Fruit fly (Drosophila melanogaster) whole organism, adult: ENCODE data around the gene CG10470.

Experiments used
- CG11617 ChIP-seq: fragments of 200-800 bp; sonication (Bioruptor generic); optimal IDR thresholded peaks from 2 replicates; lab custom pipeline; 2017; ENCODE audit warnings: mild to moderate bottlenecking, missing biosample characterization, missing genetic modification reagents, missing genetic modification characterization
- CG12768 ChIP-seq: fragments of 200-800 bp; sonication (Bioruptor generic); optimal IDR thresholded peaks from 2 replicates; lab custom pipeline; 2017; ENCODE audit warnings: missing biosample characterization, missing genetic modification characterization, mild to moderate bottlenecking, moderate library complexity, missing genetic modification reagents
- CG14711 ChIP-seq: fragments of 200-800 bp; sonication (Bioruptor generic); optimal IDR thresholded peaks from 2 replicates; lab custom pipeline; 2018; ENCODE audit warnings: missing biosample characterization, mild to moderate bottlenecking, missing genetic modification characterization, moderate library complexity
- CG1620 ChIP-seq: fragments of 200-800 bp; sonication (Bioruptor generic); optimal IDR thresholded peaks from 2 replicates; lab custom pipeline; 2016; ENCODE audit warnings: missing biosample characterization, missing genetic modification characterization
- CG33017 ChIP-seq: fragments of 200-800 bp; sonication (Bioruptor generic); optimal IDR thresholded peaks from 2 replicates; lab custom pipeline; 2018; ENCODE audit warnings: missing biosample characterization, mild to moderate bottlenecking, missing genetic modification characterization, moderate library complexity
- CG5204 ChIP-seq: fragments of 200-800 bp; sonication (Bioruptor generic); optimal IDR thresholded peaks from 2 replicates; lab custom pipeline; 2016; ENCODE audit warnings: missing biosample characterization, missing genetic modification characterization
- CG7045 ChIP-seq: fragments of 200-800 bp; sonication (Bioruptor generic); optimal IDR thresholded peaks from 2 replicates; lab custom pipeline; 2017; ENCODE audit warnings: missing biosample characterization, mild to moderate bottlenecking, missing genetic modification characterization
- CG7101 ChIP-seq: fragments of 200-800 bp; sonication (Bioruptor generic); optimal IDR thresholded peaks from 2 replicates; lab custom pipeline; 2018; ENCODE audit warnings: missing biosample characterization, mild to moderate bottlenecking, missing genetic modification characterization, moderate library complexity
- Clk ChIP-seq: fragments of 200-800 bp; sonication (Bioruptor generic); optimal IDR thresholded peaks from 2 replicates; lab custom pipeline; 2017; ENCODE audit warnings: missing biosample characterization, missing genetic modification characterization
- Crg-1 ChIP-seq: fragments of 200-800 bp; sonication (Bioruptor generic); optimal IDR thresholded peaks from 2 replicates; lab custom pipeline; 2016; ENCODE audit warnings: missing biosample characterization, missing genetic modification characterization
- Hr96 ChIP-seq: fragments of 200-800 bp; sonication (Bioruptor generic); optimal IDR thresholded peaks from 2 replicates; lab custom pipeline; 2016; ENCODE audit warnings: missing biosample characterization, missing genetic modification characterization
- Mnt ChIP-seq: fragments of 200-800 bp; sonication (Bioruptor generic); optimal IDR thresholded peaks from 2 replicates; lab custom pipeline; 2016; ENCODE audit warnings: missing biosample characterization, mild to moderate bottlenecking, missing genetic modification characterization
- bab1 ChIP-seq: fragments of 200-800 bp; sonication (Bioruptor generic); optimal IDR thresholded peaks from 3 replicates; lab custom pipeline; 2019; ENCODE audit warnings: missing biosample characterization, mild to moderate bottlenecking, missing genetic modification characterization, moderate library complexity
- cic ChIP-seq: fragments of 200-800 bp; sonication (Bioruptor generic); optimal IDR thresholded peaks from 2 replicates; lab custom pipeline; 2017; ENCODE audit warnings: missing biosample characterization, mild to moderate bottlenecking, missing genetic modification characterization, moderate library complexity
- cnc ChIP-seq, 2 experiments: fragments of >200 bp; optimal IDR thresholded peaks; 2 replicates each; lab custom pipeline; 2017
- kay ChIP-seq: fragments of 200-800 bp; sonication (Bioruptor generic); peaks from one replicate; lab custom pipeline; 2016; ENCODE audit warnings: missing biosample characterization, missing genetic modification characterization, borderline replicate concordance
- ovo ChIP-seq: fragments of 200-800 bp; sonication (Bioruptor generic); optimal IDR thresholded peaks from 2 replicates; lab custom pipeline; 2016; ENCODE audit warnings: missing biosample characterization, missing genetic modification characterization
- pad ChIP-seq: fragments of 200-800 bp; sonication (Bioruptor generic); optimal IDR thresholded peaks from 3 replicates; lab custom pipeline; 2017; ENCODE audit warnings: missing biosample characterization, missing genetic modification characterization, mild to moderate bottlenecking, moderate library complexity, missing genetic modification reagents
- tj ChIP-seq: fragments of 200-800 bp; sonication (Bioruptor generic); optimal IDR thresholded peaks from 3 replicates; lab custom pipeline; 2017; ENCODE audit warnings: missing biosample characterization, mild to moderate bottlenecking, missing genetic modification characterization, moderate library complexity
- toe ChIP-seq: fragments of 200-800 bp; sonication (Bioruptor generic); optimal IDR thresholded peaks from 2 replicates; lab custom pipeline; 2016; ENCODE audit warnings: missing biosample characterization, missing genetic modification characterization

CG10470 gene

DNA sequence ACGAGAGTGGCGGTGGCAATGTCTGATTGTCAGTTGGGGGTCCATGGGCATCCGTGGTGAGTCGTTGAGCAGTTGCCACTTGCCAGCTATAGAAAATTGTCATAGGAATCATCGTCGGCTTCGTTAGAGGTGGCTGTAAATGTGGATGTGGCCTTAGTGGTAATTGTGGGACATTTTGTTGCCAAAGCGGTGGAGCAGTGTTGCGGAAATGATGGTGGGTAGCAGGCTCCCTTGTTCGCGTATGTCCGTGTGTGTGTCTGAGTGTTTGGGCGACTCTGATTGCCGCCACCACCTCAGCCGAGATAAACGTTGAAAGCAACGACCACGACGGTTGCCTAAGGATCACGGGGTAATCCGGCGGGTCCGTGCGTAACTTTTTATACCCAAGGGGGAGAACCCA lies 31.8 kb upstream of the CG10470 start:
- no peak for TF ChIP-seq CG11617 (GFP tag; lab: Kevin White, UChicago)

dm6 chr2L:19018266-19018665 lies 30.6 kb upstream of the CG10470 start:
- TF ChIP-seq tj (GFP tag; lab: Kevin White, UChicago) (no peak), CG11617 (GFP tag; lab: Kevin White, UChicago) (no peak), bab1 (GFP tag; lab: Kevin White, UChicago) (no peak), kay (GFP tag; lab: Kevin White, UChicago) (no peak), CG14711 (no peak)

DNA sequence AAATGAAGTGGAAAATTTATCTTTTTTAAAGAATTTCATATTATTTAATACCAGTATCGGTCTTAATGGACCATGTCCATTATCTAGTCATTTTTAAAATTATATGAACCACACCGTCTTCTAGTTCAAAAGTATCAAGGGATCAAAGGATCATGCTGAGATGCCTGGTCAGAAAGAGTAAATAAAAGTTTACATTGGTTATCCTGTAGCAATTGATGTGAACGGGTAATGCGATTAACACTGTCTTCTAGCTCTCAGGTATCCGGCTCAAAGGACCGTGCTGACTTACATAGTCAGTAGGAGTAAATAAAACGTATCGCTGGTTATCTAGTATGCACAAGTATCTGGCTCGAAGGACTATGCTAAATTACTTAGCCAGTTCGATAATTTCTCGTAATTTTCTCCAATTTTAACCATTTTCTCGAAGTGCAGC lies 29.7 kb upstream of the CG10470 start:
- TF ChIP-seq CG33017 (tag; lab: Kevin White, UChicago) (no peak), Mnt (GFP tag; lab: Kevin White, UChicago) (no peak), CG5204 (peak; percentile 53)

DNA sequence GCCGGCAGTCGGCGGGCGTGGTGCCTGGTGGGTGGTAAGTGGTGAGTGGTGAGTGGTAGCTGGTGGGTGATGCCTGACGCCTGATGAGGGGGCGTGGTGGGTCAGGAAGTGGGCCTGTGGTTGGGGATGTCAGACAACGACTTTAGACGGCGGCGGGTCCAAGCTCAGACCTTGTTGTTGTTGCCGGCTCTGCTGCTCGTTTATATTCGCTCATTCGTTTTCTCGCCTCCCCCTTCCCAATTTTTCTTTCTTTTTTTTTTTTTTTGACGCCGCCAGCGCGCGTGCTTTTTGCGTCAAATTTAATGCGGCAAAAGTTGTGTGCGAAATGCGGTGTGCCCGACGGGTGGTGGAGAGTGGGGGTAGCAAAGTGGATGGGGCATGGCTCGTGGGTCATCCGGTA lies 29.2 kb upstream of the CG10470 start:
- no peak for TF ChIP-seq CG7101
- no peak for TF ChIP-seq tj (GFP tag; lab: Kevin White, UChicago)
- no peak for TF ChIP-seq kay (GFP tag; lab: Kevin White, UChicago)
- no peak for TF ChIP-seq CG14711
- no peak for TF ChIP-seq CG7045 (GFP tag; lab: Kevin White, UChicago)
- TF ChIP-seq CG1620 (GFP tag; lab: Kevin White, UChicago) = no peak
- TF ChIP-seq bab1 (GFP tag; lab: Kevin White, UChicago) = no peak
- no peak for TF ChIP-seq CG5204
- no peak for TF ChIP-seq Crg-1 (GFP tag; lab: Kevin White, UChicago)
- no peak for TF ChIP-seq cnc (optimal IDR thresholded peaks at IDR 0.05; lab: Kevin White, UChicago)
- TF ChIP-seq toe = no peak
- TF ChIP-seq Mnt (GFP tag; lab: Kevin White, UChicago) = no peak
- TF ChIP-seq CG11617 (GFP tag; lab: Kevin White, UChicago) = no peak
- TF ChIP-seq CG33017 (tag; lab: Kevin White, UChicago) = no peak
- TF ChIP-seq ovo (GFP tag; lab: Kevin White, UChicago) = no peak
- TF ChIP-seq CG12768 = no peak
- no peak for TF ChIP-seq Clk

- TF ChIP-seq CG7045 (GFP tag; lab: Kevin White, UChicago) = peak; percentile 74
- TF ChIP-seq ovo (GFP tag; lab: Kevin White, UChicago) = no peak
- TF ChIP-seq bab1 (GFP tag; lab: Kevin White, UChicago) = no peak
- peak; percentile 54 for TF ChIP-seq kay (GFP tag; lab: Kevin White, UChicago)
- TF ChIP-seq Clk = peak; percentile 64
- peak; percentile 49 for TF ChIP-seq CG5204
- TF ChIP-seq Crg-1 (GFP tag; lab: Kevin White, UChicago) = no peak
- no peak for TF ChIP-seq cic (GFP tag; lab: Kevin White, UChicago)
- TF ChIP-seq CG7101 = peak; percentile 72
- TF ChIP-seq CG11617 (GFP tag; lab: Kevin White, UChicago) = peak; percentile 71
- peak; percentile 45 for TF ChIP-seq CG12768
- TF ChIP-seq CG14711 = peak; percentile 9
- TF ChIP-seq pad (GFP tag; lab: Kevin White, UChicago) = peak; percentile 40
- peak; percentile 0 for TF ChIP-seq Mnt (GFP tag; lab: Kevin White, UChicago)
- TF ChIP-seq CG1620 (GFP tag; lab: Kevin White, UChicago) = no peak
- peak; percentile 80 for TF ChIP-seq CG33017 (tag; lab: Kevin White, UChicago)
- TF ChIP-seq tj (GFP tag; lab: Kevin White, UChicago) = peak; percentile 1
Observed at dm6 chr2L:19021278-19022220, 27.3 kb upstream of the CG10470 start.

DNA sequence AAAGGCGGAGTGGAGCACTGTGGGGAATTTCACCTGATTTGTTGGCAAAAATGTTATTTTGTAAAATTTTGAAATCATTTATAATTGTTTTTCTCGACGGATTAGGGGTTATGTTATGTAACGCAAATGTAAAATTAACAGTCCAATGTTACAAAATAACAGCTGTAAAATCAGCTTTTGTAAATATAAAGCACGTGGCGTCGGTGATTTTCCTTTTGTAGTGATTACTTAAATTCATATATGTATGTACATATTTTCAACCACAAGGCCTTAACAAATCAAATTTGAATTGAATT lies 26.7 kb upstream of the CG10470 start, which contains the start of gene CG15172:
CG15172 (plus strand) TSS at position 197 of the 296 bp plus-strand sequence.
- no peak for TF ChIP-seq kay (GFP tag; lab: Kevin White, UChicago)
- no peak for TF ChIP-seq CG12768
- no peak for TF ChIP-seq Clk
- TF ChIP-seq cic (GFP tag; lab: Kevin White, UChicago) = no peak
- no peak for TF ChIP-seq Hr96 (GFP tag; lab: Kevin White, UChicago)
- no peak for TF ChIP-seq bab1 (GFP tag; lab: Kevin White, UChicago)
- no peak for TF ChIP-seq CG33017 (tag; lab: Kevin White, UChicago)
- no peak for TF ChIP-seq CG11617 (GFP tag; lab: Kevin White, UChicago)
- TF ChIP-seq cnc (optimal IDR thresholded peaks at IDR 0.05; lab: Kevin White, UChicago) = no peak
- no peak for TF ChIP-seq CG5204
